Worm (Caenorhabditis elegans): ENCODE measurements around the gene pat-4.
A peak's percentile ranks its signal among the peaks of the same experiment; 100 is the strongest.

The pat-4 gene

ce11 chrIII:130650-131049 lies 36.0 kb upstream of the pat-4 start, which contains the start of the genes nhr-280 and C29F9.2:
TSS of gene nhr-280 (minus strand) at chrIII:130750.
TSS of gene C29F9.2 (plus strand) at chrIII:130947.
- TF ChIP-seq unc-39 (tag; optimal IDR thresholded peaks at IDR 0.05), result no peak
- TF ChIP-seq dve-1 (tag; optimal IDR thresholded peaks at IDR 0.05; ENCODE audit: insufficient read depth), result peak; percentile 40
- peak; percentile 13 for TF ChIP-seq hlh-11 (tag; optimal IDR thresholded peaks at IDR 0.05)
- TF ChIP-seq pqm-1 (tag; optimal IDR thresholded peaks at IDR 0.05), result peak; percentile 10
- no peak for TF ChIP-seq daf-16 (GFP tag; optimal IDR thresholded peaks at IDR 0.05)
- peak; percentile 78 for TF ChIP-seq daf-16 (tag; optimal IDR thresholded peaks at IDR 0.05)

- TF ChIP-seq set-16 (GFP tag; IDR thresholded peaks at IDR 0.05) (no peak), ceh-20 (GFP tag; IDR thresholded peaks at IDR 0.05) (no peak), lin-38 (GFP tag; IDR thresholded peaks at IDR 0.05) (no peak), mes-2 (tag; optimal IDR thresholded peaks at IDR 0.05; ENCODE audit: poor library complexity, severe bottlenecking) (no peak), daf-19 (GFP tag; conservative IDR thresholded peaks at IDR 0.05) (no peak), T20F7.1 (GFP tag; optimal IDR thresholded peaks at IDR 0.05) (no peak), ceh-82 (tag; optimal IDR thresholded peaks at IDR 0.05) (no peak), T26A8.4 (GFP tag; IDR thresholded peaks at IDR 0.05) (no peak)
Observed at ce11 chrIII:124478-124877, 29.9 kb upstream of the pat-4 start, which contains the start of gene pals-23. TSS of gene pals-23 (plus strand) at chrIII:124778.

DNA sequence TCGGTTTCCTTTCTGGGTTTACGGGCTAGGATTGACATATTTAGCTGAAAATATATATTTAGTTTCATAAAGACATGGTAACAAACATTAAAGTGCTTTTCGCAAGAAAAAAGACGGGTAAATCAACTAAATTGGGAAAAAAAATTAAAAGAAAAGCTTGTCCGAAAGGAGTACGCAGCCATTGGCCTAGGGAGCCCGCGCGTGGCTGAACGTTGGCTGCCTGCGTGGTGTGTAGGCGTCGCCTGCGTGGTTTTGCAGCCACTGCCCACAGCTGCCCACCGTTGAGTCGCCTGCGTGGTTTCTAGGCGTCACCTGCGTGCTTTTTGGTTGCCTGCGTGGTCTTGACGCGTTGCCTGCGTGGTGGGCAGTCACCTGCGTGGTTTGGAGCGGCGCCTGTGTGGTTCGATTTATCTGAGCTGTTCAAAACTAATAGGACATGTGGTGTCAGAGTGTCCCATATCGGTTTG lies 27.4 kb upstream of the pat-4 start, which contains the start of gene C29F9.12:
C29F9.12 (minus strand) TSS at position 51 of the 467 bp plus-strand sequence.
- TF ChIP-seq set-16 (GFP tag; IDR thresholded peaks at IDR 0.05) (peak; percentile 82), egl-43 (GFP tag; IDR thresholded peaks at IDR 0.05) (0 out of 2 replicates have a peak, but pooled peaks have one; percentile 23)

DNA sequence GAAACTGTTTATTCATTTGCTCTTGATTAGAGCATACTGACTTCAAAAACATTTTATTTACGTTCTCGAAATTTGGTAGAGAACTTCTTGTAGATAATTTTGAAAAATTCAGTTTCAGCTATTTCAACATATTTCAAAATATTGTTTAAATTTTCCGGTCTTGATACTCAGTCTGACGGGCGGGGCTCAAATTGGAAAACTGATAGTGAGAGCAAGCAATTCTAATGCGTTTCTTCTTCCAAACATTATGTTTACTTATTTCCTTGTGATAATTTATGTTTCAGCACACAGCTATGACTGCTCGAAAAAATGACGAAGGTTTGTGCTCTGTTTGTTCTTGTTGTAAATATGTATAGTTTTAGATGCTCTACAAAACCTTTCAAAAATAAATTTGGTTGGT lies 25.6 kb upstream of the pat-4 start, which contains the start of gene pals-24:
pals-24 (plus strand) TSS at position 237 of the 400 bp plus-strand sequence.
- TF ChIP-seq dmd-9 (GFP tag; IDR thresholded peaks at IDR 0.05), result no peak
- no peak for TF ChIP-seq arid-1 (GFP tag; conservative IDR thresholded peaks at IDR 0.05)
- TF ChIP-seq zfp-2 (tag; optimal IDR thresholded peaks at IDR 0.05), result no peak
- TF ChIP-seq unc-39 (tag; optimal IDR thresholded peaks at IDR 0.05), result no peak
- no peak for TF ChIP-seq set-16 (GFP tag; IDR thresholded peaks at IDR 0.05)
- no peak for TF ChIP-seq hlh-30 (tag; optimal IDR thresholded peaks at IDR 0.05; ENCODE audit: insufficient read depth)
- no peak for TF ChIP-seq T20F7.1 (GFP tag; optimal IDR thresholded peaks at IDR 0.05)
- peak; percentile 55; the same call in 1 of the 2 replicates for TF ChIP-seq php-3 (GFP tag; IDR thresholded peaks at IDR 0.05)
- TF ChIP-seq nhr-6 (tag; optimal IDR thresholded peaks at IDR 0.05), result no peak
- TF ChIP-seq lin-39 (tag; optimal IDR thresholded peaks at IDR 0.05), result no peak
- TF ChIP-seq aha-1 (tag), result peak; percentile 62
- peak; percentile 74 for TF ChIP-seq hlh-11 (tag; optimal IDR thresholded peaks at IDR 0.05)
- TF ChIP-seq nhr-11 (tag; optimal IDR thresholded peaks at IDR 0.05), result no peak
- peak; percentile 3 for TF ChIP-seq mxl-3 (GFP tag; optimal IDR thresholded peaks at IDR 0.05)
- TF ChIP-seq pha-4 (GFP tag; IDR thresholded peaks at IDR 0.05), result no peak
- TF ChIP-seq pha-4 (tag; optimal IDR thresholded peaks at IDR 0.05), result no peak
- TF ChIP-seq lin-29 (GFP tag; IDR thresholded peaks at IDR 0.05), result no peak
- no peak for TF ChIP-seq nhr-41 (GFP tag; IDR thresholded peaks at IDR 0.05)
- TF ChIP-seq snpc-1.2 (GFP tag; IDR thresholded peaks at IDR 0.05), result no peak
- no peak for TF ChIP-seq lin-13 (GFP tag; optimal IDR thresholded peaks at IDR 0.05)
- no peak for TF ChIP-seq lim-7 (GFP tag; IDR thresholded peaks at IDR 0.05)
- TF ChIP-seq nhr-237 (tag; optimal IDR thresholded peaks at IDR 0.05), result no peak
- no peak for TF ChIP-seq sdz-12 (GFP tag; optimal IDR thresholded peaks at IDR 0.05)
- TF ChIP-seq cey-2 (tag; optimal IDR thresholded peaks at IDR 0.05; ENCODE audit: borderline replicate concordance, insufficient read depth), result no peak
- TF ChIP-seq vab-7 (GFP tag; IDR thresholded peaks at IDR 0.05), result no peak
- TF ChIP-seq ztf-7 (tag; optimal IDR thresholded peaks at IDR 0.05), result no peak
- no peak for TF ChIP-seq D1046.2 (GFP tag; IDR thresholded peaks at IDR 0.05)
- no peak for TF ChIP-seq F26F4.8 (GFP tag; conservative IDR thresholded peaks at IDR 0.05)
- TF ChIP-seq nhr-76 (tag; optimal IDR thresholded peaks at IDR 0.05), result no peak
- TF ChIP-seq ceh-62 (tag; optimal IDR thresholded peaks at IDR 0.05), result no peak
- TF ChIP-seq fos-1 (tag; optimal IDR thresholded peaks at IDR 0.05), result no peak
- no peak for TF ChIP-seq zip-11 (GFP tag; IDR thresholded peaks at IDR 0.05)
- TF ChIP-seq madf-9 (GFP tag; conservative IDR thresholded peaks at IDR 0.05), result no peak
- no peak for TF ChIP-seq nhr-77 (tag; optimal IDR thresholded peaks at IDR 0.05)
- TF ChIP-seq R02D3.7 (tag; optimal IDR thresholded peaks at IDR 0.05), result no peak

Data from whole organism, L4 larva.